Fruit fly (Drosophila melanogaster) whole organism, pupa: Measurements from ENCODE around the gene IntS2.

Experiments
- CG10348 ChIP-seq: fragments of 200-800 bp; sonication (Bioruptor generic); IDR thresholded peaks from 2 replicates; pipeline ENCODE4 v1.3.6; 2022; ENCODE audit warnings: missing biosample characterization, missing genetic modification characterization
- CG12605 ChIP-seq: fragments of 200-800 bp; sonication (Bioruptor generic); IDR thresholded peaks from 2 replicates; pipeline ENCODE4 v1.3.6; 2022; ENCODE audit warnings: missing biosample characterization, missing genetic modification characterization
- CG13204 ChIP-seq: fragments of 200-800 bp; sonication (Bioruptor generic); optimal IDR thresholded peaks from 2 replicates; lab custom pipeline; 2018; ENCODE audit warnings: missing biosample characterization, mild to moderate bottlenecking, missing genetic modification characterization, moderate library complexity
- CG14655 ChIP-seq: fragments of 200-800 bp; sonication (Bioruptor generic); optimal IDR thresholded peaks from 3 replicates; lab custom pipeline; 2017; ENCODE audit warnings: mild to moderate bottlenecking, missing biosample characterization, missing genetic modification reagents, missing genetic modification characterization
- CG15710 ChIP-seq: fragments of 200-800 bp; sonication (Bioruptor generic); optimal IDR thresholded peaks from 2 replicates; lab custom pipeline; 2018; ENCODE audit warnings: missing biosample characterization, mild to moderate bottlenecking, missing genetic modification characterization, moderate library complexity
- CG17806 ChIP-seq: fragments of 200-800 bp; sonication (Bioruptor generic); optimal IDR thresholded peaks from 2 replicates; lab custom pipeline; 2018; ENCODE audit warnings: missing biosample characterization, mild to moderate bottlenecking, missing genetic modification characterization, moderate library complexity
- CG32121 ChIP-seq: fragments of 200-800 bp; sonication (Bioruptor generic); IDR thresholded peaks from 2 replicates; pipeline ENCODE4 v1.3.6; 2022; ENCODE audit warnings: missing biosample characterization, missing genetic modification characterization
- CG34367 ChIP-seq: fragments of 200-800 bp; sonication (Bioruptor generic); optimal IDR thresholded peaks from 2 replicates; lab custom pipeline; 2018; ENCODE audit warnings: missing biosample characterization, mild to moderate bottlenecking, missing genetic modification characterization
- CG4496 ChIP-seq: fragments of 200-800 bp; sonication (Bioruptor generic); IDR thresholded peaks from 3 replicates; pipeline ENCODE4 v1.3.6; 2022; ENCODE audit warnings: missing biosample characterization, missing genetic modification characterization
- CG8159 ChIP-seq: fragments of 200-800 bp; sonication (Bioruptor generic); optimal IDR thresholded peaks from 3 replicates; lab custom pipeline; 2018; ENCODE audit warnings: missing biosample characterization, mild to moderate bottlenecking, missing genetic modification characterization, moderate library complexity
- CG8301 ChIP-seq: fragments of 200-800 bp; sonication (Bioruptor generic); optimal IDR thresholded peaks from 2 replicates; lab custom pipeline; 2018; ENCODE audit warnings: missing biosample characterization, mild to moderate bottlenecking, missing genetic modification characterization
- CG9948 ChIP-seq: fragments of 200-800 bp; sonication (Bioruptor generic); optimal IDR thresholded peaks from 2 replicates; lab custom pipeline; 2018; ENCODE audit warnings: missing biosample characterization, mild to moderate bottlenecking, missing genetic modification characterization, moderate library complexity
- D1 ChIP-seq: fragments of 200-800 bp; sonication (Bioruptor generic); optimal IDR thresholded peaks from 2 replicates; lab custom pipeline; 2018; ENCODE audit warnings: missing biosample characterization, mild to moderate bottlenecking, missing genetic modification characterization, moderate library complexity
- EcR ChIP-seq: fragments of 200-800 bp; sonication (Bioruptor generic); optimal IDR thresholded peaks from 3 replicates; lab custom pipeline; 2019; ENCODE audit warnings: missing biosample characterization, missing genetic modification characterization, mild to moderate bottlenecking, moderate library complexity, missing genetic modification reagents
- Ets98B ChIP-seq: fragments of 200-800 bp; sonication (Bioruptor generic); IDR thresholded peaks from 2 replicates; pipeline ENCODE4 v1.3.6; 2022; ENCODE audit warnings: missing biosample characterization, missing genetic modification characterization
- Pif1A ChIP-seq: fragments of 200-800 bp; sonication (Bioruptor generic); optimal IDR thresholded peaks from 3 replicates; lab custom pipeline; 2016; ENCODE audit warnings: missing biosample characterization, missing genetic modification characterization
- Pif1B ChIP-seq: fragments of 200-800 bp; sonication (Bioruptor generic); optimal IDR thresholded peaks from 3 replicates; lab custom pipeline; 2016; ENCODE audit warnings: missing biosample characterization, missing genetic modification characterization
- Snoo ChIP-seq: fragments of 200-800 bp; sonication (Bioruptor generic); optimal IDR thresholded peaks from 3 replicates; lab custom pipeline; 2017; ENCODE audit warnings: missing biosample characterization, mild to moderate bottlenecking, missing genetic modification characterization, inconsistent platforms
- fd96Ca ChIP-seq: fragments of 200-800 bp; sonication (Bioruptor generic); IDR thresholded peaks from 3 replicates; pipeline ENCODE4 v1.3.6; 2022; ENCODE audit warnings: missing biosample characterization, missing genetic modification characterization
- gl ChIP-seq: fragments of 200-800 bp; sonication (Bioruptor generic); optimal IDR thresholded peaks from 2 replicates; lab custom pipeline; 2018; ENCODE audit warnings: missing biosample characterization, mild to moderate bottlenecking, missing genetic modification characterization
- rn ChIP-seq: fragments of 200-800 bp; sonication (Bioruptor generic); IDR thresholded peaks from 2 replicates; pipeline ENCODE4 v1.3.6; 2022; ENCODE audit warnings: missing biosample characterization, missing genetic modification characterization

IntS2 gene

DNA sequence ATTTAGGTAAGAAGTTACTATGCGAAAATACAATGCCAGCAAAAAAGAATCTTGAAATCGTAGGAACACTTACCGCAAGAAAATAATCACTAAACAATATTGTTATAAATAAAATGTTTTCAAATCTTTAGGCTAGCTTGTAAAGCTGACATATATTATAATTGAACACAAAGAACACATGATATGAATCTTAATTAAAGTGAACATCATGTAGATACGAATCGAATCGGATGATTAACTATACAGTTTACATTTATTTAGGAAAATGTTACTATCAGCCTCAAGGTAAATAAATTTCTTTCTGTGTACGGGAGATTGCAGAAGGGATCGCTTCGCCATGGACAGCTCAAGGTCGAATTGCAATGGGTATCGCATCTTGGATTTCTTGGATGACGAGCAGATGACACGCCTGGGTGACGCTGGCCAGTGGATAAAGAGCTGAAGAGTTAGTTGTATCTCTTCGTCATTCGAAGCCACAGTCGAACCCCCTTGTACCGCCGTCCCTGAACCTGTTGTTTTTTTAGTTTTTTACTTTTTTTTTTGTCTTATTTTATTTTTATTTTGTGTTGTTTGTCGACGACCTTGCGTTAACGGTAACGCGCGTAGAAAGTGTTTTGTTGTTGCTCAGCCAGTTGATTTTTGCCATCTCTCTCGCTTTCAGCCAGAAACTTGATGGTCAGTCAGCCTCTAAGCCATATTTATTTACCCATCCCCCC lies 21.5 kb upstream of the IntS2 start:
- TF ChIP-seq D1 (tag; lab: Kevin White, UChicago) (no peak), CG4496 (GFP tag; lab: Robert Waterston, UW) (peak; percentile 42; the same call in 1 of the 3 replicates), CG32121 (no peak), CG17806 (tag; lab: Kevin White, UChicago) (peak; percentile 16), CG10348 (GFP tag; lab: Robert Waterston, UW) (no peak), CG8159 (tag; lab: Kevin White, UChicago) (peak; percentile 71), CG14655 (peak; percentile 60), Snoo (tag; lab: Kevin White, UChicago) (no peak), Pif1B (GFP tag; lab: Kevin White, UChicago) (peak; percentile 3), CG34367 (no peak), CG15710 (tag; lab: Kevin White, UChicago) (peak; percentile 57), EcR (GFP tag; lab: Kevin White, UChicago) (no peak), gl (tag; lab: Kevin White, UChicago) (no peak), CG13204 (GFP tag; lab: Kevin White, UChicago) (no peak), Pif1A (no peak), CG8301 (peak; percentile 62), CG12605 (peak; percentile 28; the same call in 1 of the 2 replicates), fd96Ca (peak; percentile 43; the same call in 2 of the 3 replicates), Ets98B (GFP tag; lab: Robert Waterston, UW) (0 out of 2 replicates have a peak, but pooled peaks have one; percentile 30), rn (GFP tag; lab: Robert Waterston, UW) (no peak), CG9948 (tag; lab: Kevin White, UChicago) (peak; percentile 4)

DNA sequence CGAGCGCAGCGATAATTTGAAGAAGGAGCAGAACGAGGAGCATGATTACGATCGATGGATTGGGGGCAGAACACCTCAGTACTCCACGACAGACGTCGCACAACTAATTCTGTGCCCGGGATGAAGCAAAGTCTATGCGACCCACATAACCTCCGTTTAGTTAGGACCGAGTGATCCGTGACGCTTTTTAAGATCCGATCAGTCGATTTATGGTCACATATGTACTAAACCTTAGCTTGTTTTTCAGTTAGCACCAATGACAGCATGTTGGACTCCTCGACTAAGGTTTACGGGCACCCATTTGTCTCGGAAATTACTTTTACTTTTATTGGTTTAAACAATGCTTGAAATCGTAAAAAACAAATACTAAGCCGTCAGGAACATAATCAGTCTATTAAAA lies 15.2 kb upstream of the IntS2 start, which contains the start of gene CG12990:
TSS of gene CG12990 (minus strand) at position 101 of the 400 bp plus-strand sequence.
- no peak for TF ChIP-seq Pif1A
- TF ChIP-seq fd96Ca, result no peak
- TF ChIP-seq CG15710 (tag; lab: Kevin White, UChicago), result no peak
- no peak for TF ChIP-seq gl (tag; lab: Kevin White, UChicago)
- no peak for TF ChIP-seq CG12605
- no peak for TF ChIP-seq CG10348 (GFP tag; lab: Robert Waterston, UW)
- TF ChIP-seq Pif1B (GFP tag; lab: Kevin White, UChicago), result no peak
- TF ChIP-seq EcR (GFP tag; lab: Kevin White, UChicago), result no peak
- TF ChIP-seq CG8301, result no peak
- no peak for TF ChIP-seq CG17806 (tag; lab: Kevin White, UChicago)
- no peak for TF ChIP-seq CG32121
- no peak for TF ChIP-seq CG34367
- TF ChIP-seq CG13204 (GFP tag; lab: Kevin White, UChicago), result no peak
- no peak for TF ChIP-seq CG4496 (GFP tag; lab: Robert Waterston, UW)
- TF ChIP-seq rn (GFP tag; lab: Robert Waterston, UW), result no peak
- TF ChIP-seq CG14655, result no peak
- TF ChIP-seq CG8159 (tag; lab: Kevin White, UChicago), result no peak
- TF ChIP-seq CG9948 (tag; lab: Kevin White, UChicago), result no peak
- no peak for TF ChIP-seq D1 (tag; lab: Kevin White, UChicago)

DNA sequence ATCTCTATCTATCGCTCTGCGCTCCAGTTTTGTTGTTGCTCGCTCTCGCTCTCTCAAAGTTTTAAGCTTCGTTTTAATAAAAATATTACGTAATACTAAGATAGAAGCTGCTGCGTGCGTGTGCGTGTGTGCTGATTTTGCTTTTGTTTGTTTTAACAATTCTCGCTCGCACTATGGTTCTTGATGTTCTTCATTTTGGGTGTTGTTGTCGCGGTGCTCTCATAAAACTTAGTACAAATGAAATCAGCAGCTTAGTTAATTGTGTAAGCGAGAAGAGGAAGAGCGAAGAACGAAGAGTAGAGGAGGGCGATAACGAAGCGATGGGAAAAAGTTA lies 2.5 kb upstream of the IntS2 start:
- TF ChIP-seq Ets98B (GFP tag; lab: Robert Waterston, UW) (no peak), CG10348 (GFP tag; lab: Robert Waterston, UW) (no peak), fd96Ca (no peak), CG34367 (no peak), CG15710 (tag; lab: Kevin White, UChicago) (no peak), Snoo (tag; lab: Kevin White, UChicago) (no peak), D1 (tag; lab: Kevin White, UChicago) (no peak), CG8159 (tag; lab: Kevin White, UChicago) (no peak), CG8301 (no peak), EcR (GFP tag; lab: Kevin White, UChicago) (no peak), rn (GFP tag; lab: Robert Waterston, UW) (no peak), CG32121 (no peak), CG17806 (tag; lab: Kevin White, UChicago) (no peak), Pif1A (no peak), CG14655 (no peak), gl (tag; lab: Kevin White, UChicago) (no peak), CG13204 (GFP tag; lab: Kevin White, UChicago) (no peak), CG4496 (GFP tag; lab: Robert Waterston, UW) (no peak)

DNA sequence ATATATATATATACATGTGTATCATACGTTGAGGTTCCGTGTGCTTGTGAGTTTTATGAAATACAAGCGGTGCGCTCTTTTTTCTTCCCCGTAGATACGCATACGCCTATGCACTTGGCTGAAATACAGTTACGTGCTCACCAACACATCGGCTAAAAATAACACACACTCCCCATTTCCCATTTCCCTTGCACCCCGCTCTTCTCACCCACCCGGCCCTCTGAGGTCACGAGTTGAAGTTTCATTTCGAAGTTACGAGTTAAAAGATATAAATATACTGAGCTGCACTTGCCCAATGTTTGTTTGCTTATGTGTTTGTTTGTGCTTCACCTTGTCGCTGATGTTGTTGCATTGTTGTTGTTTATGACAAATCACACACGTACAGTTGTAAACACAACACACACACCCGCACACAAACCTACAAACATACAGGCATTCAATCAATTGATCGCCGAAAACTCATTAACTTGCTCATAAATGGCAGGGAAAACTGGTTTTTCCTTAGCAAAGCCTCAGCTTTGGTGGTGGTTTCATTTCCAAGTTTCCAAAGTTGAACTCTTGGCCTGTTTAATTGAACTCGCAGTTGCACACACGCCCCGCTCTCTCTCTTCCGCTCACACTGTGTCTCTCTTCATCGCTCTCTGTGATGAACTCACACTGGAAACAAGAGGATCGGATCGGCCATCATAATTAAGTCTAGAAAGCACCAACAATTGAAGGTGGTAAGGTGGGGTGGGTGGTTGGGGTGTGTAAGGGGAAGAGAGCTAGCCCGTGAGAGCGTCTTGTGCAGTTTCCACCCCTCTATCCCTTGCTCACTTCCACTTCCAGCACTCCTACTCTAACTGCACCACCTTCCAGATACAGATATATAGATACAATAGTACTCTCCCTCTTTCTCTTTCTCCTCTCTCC lies 1.8 kb upstream of the IntS2 start:
- TF ChIP-seq CG12605, result peak; percentile 41; the same call in 1 of the 2 replicates
- no peak for TF ChIP-seq CG13204 (GFP tag; lab: Kevin White, UChicago)
- 0 out of 3 replicates have a peak, but pooled peaks have one; percentile 21 for TF ChIP-seq fd96Ca
- peak; percentile 49 for TF ChIP-seq EcR (GFP tag; lab: Kevin White, UChicago)

DNA sequence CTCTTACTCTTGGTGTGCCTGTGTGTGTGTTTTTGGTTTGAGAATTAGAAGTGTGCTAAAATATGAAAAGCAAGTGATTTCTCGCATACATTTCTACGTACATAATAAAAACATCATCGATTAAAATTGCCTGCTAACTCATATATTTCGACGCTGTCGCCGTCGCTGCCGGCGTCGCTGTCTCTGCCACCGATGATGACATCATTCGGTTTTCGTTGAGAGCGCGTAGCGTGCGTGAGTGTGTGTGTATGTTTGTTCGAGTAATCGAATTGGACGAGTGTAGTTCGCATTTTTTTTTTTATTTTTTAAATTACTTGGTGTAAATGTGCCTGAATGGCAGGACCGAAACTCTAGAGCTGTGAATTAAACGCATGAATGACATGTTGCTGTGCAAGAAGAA lies 1.1 kb upstream of the IntS2 start:
- no peak for TF ChIP-seq CG8301
- no peak for TF ChIP-seq CG32121
- no peak for TF ChIP-seq CG4496 (GFP tag; lab: Robert Waterston, UW)
- TF ChIP-seq rn (GFP tag; lab: Robert Waterston, UW), result no peak
- no peak for TF ChIP-seq Ets98B (GFP tag; lab: Robert Waterston, UW)
- no peak for TF ChIP-seq Pif1A
- no peak for TF ChIP-seq D1 (tag; lab: Kevin White, UChicago)
- no peak for TF ChIP-seq CG12605
- TF ChIP-seq CG13204 (GFP tag; lab: Kevin White, UChicago), result no peak
- TF ChIP-seq Snoo (tag; lab: Kevin White, UChicago), result no peak
- no peak for TF ChIP-seq CG14655
- TF ChIP-seq CG8159 (tag; lab: Kevin White, UChicago), result no peak
- TF ChIP-seq CG15710 (tag; lab: Kevin White, UChicago), result no peak
- no peak for TF ChIP-seq EcR (GFP tag; lab: Kevin White, UChicago)
- TF ChIP-seq CG9948 (tag; lab: Kevin White, UChicago), result no peak
- no peak for TF ChIP-seq Pif1B (GFP tag; lab: Kevin White, UChicago)
- no peak for TF ChIP-seq fd96Ca
- TF ChIP-seq CG34367, result no peak
- TF ChIP-seq CG17806 (tag; lab: Kevin White, UChicago), result no peak
